Fruit fly (Drosophila melanogaster) whole organism, embryonic: ENCODE data around the gene Bet5.

Source experiments
- Adf1 ChIP-seq: fragments of 200-800 bp; sonication (Bioruptor generic); IDR thresholded peaks from 2 replicates; pipeline ENCODE4 v1.3.6; 2022; ENCODE audit warnings: missing biosample characterization, missing genetic modification characterization
- Bgb ChIP-seq: fragments of 200-800 bp; sonication (Bioruptor generic); IDR thresholded peaks from 2 replicates; pipeline ENCODE4 v1.3.6; 2022; ENCODE audit warnings: missing biosample characterization, missing genetic modification characterization; ENCODE audit not compliant: partially characterized antibody
- CG13287 ChIP-seq: fragments of 200-800 bp; sonication (Bioruptor generic); IDR thresholded peaks from 2 replicates; pipeline ENCODE4 v1.3.6; 2022; ENCODE audit warnings: missing biosample characterization, missing genetic modification characterization; ENCODE audit not compliant: partially characterized antibody
- CG14050 ChIP-seq: fragments of 200-800 bp; sonication (Bioruptor generic); IDR thresholded peaks from 3 replicates; pipeline ENCODE4 v1.3.6; 2022; ENCODE audit warnings: missing biosample characterization, missing genetic modification characterization
- CG16779 ChIP-seq: fragments of 200-800 bp; sonication (Bioruptor generic); IDR thresholded peaks from 2 replicates; pipeline ENCODE4 v1.3.6; 2022; ENCODE audit warnings: missing biosample characterization, missing genetic modification characterization
- CG2116 ChIP-seq: fragments of 200-800 bp; sonication (Bioruptor generic); optimal IDR thresholded peaks from 3 replicates; lab custom pipeline; 2018; ENCODE audit warnings: missing biosample characterization, mild to moderate bottlenecking, missing genetic modification characterization
- CG2875 ChIP-seq: fragments of 200-800 bp; sonication (Bioruptor generic); optimal IDR thresholded peaks from 2 replicates; lab custom pipeline; 2017; ENCODE audit warnings: missing biosample characterization, mild to moderate bottlenecking, missing genetic modification characterization, missing genetic modification reagents
- CG32532 ChIP-seq: fragments of 200-800 bp; sonication (Bioruptor generic); IDR thresholded peaks from 2 replicates; pipeline ENCODE4 v1.3.6; 2022; ENCODE audit warnings: missing biosample characterization, missing genetic modification characterization
- CG34376 ChIP-seq: fragments of 200-800 bp; sonication (Bioruptor generic); optimal IDR thresholded peaks from 2 replicates; lab custom pipeline; 2018; ENCODE audit warnings: missing biosample characterization, mild to moderate bottlenecking, missing genetic modification characterization
- CG42726 ChIP-seq: fragments of 200-800 bp; sonication (Bioruptor generic); IDR thresholded peaks from 2 replicates; pipeline ENCODE4 v1.3.6; 2022; ENCODE audit warnings: missing biosample characterization, missing genetic modification characterization; ENCODE audit not compliant: partially characterized antibody
- CG6791 ChIP-seq: fragments of 200-800 bp; sonication (Bioruptor generic); IDR thresholded peaks from 3 replicates; pipeline ENCODE4 v1.3.6; 2022; ENCODE audit warnings: missing biosample characterization, missing genetic modification characterization; ENCODE audit not compliant: partially characterized antibody
- CG8089 ChIP-seq: fragments of 200-800 bp; sonication (Bioruptor generic); optimal IDR thresholded peaks from 3 replicates; lab custom pipeline; 2016; ENCODE audit warnings: missing biosample characterization, missing genetic modification characterization
- CG8281 ChIP-seq: fragments of 200-800 bp; sonication (Bioruptor generic); optimal IDR thresholded peaks from 2 replicates; lab custom pipeline; 2018; ENCODE audit warnings: missing biosample characterization, mild to moderate bottlenecking, missing genetic modification characterization, moderate library complexity
- CG9437 ChIP-seq: fragments of 200-800 bp; sonication (Bioruptor generic); optimal IDR thresholded peaks from 2 replicates; lab custom pipeline; 2018; ENCODE audit warnings: missing biosample characterization, mild to moderate bottlenecking, missing genetic modification characterization
- Dip3 ChIP-seq: fragments of 200-800 bp; sonication (Bioruptor generic); optimal IDR thresholded peaks from 3 replicates; lab custom pipeline; 2016; ENCODE audit warnings: missing biosample characterization, missing genetic modification characterization
- Ets65A ChIP-seq: fragments of 200-800 bp; sonication (Bioruptor generic); peaks from one replicate; lab custom pipeline; 2016; ENCODE audit warnings: missing biosample characterization, missing genetic modification characterization
- GATAe ChIP-seq: fragments of 200-800 bp; sonication (Bioruptor generic); conservative IDR thresholded peaks from 2 replicates; pipeline ENCODE4 v1.3.6; 2022; ENCODE audit warnings: missing biosample characterization, missing genetic modification characterization
- Hr78 ChIP-seq, 2 experiments: fragments of 200-800 bp in 1 of 2; fragments of >200 bp in 1 of 2; sonication (Bioruptor generic) in 1 of 2; optimal IDR thresholded peaks; 2 replicates each; lab custom pipeline; 2017 to 2019; ENCODE audit warnings: missing biosample characterization in 2 of 2, missing genetic modification characterization in 2 of 2, mild to moderate bottlenecking in 1 of 2, moderate library complexity in 1 of 2
- Jarid2 ChIP-seq: fragments of 200-800 bp; sonication (Bioruptor generic); optimal IDR thresholded peaks from 3 replicates; lab custom pipeline; 2017; ENCODE audit warnings: mild to moderate bottlenecking, missing biosample characterization, missing genetic modification reagents, missing genetic modification characterization
- NC2β ChIP-seq: fragments of 200-800 bp; sonication (Bioruptor generic); optimal IDR thresholded peaks from 2 replicates; lab custom pipeline; 2016; ENCODE audit warnings: missing biosample characterization, missing genetic modification characterization
- NK7.1 ChIP-seq: fragments of 200-800 bp; sonication (Bioruptor generic); optimal IDR thresholded peaks from 3 replicates; lab custom pipeline; 2016; ENCODE audit warnings: missing biosample characterization, missing genetic modification characterization
- Rfx ChIP-seq: fragments of 200-800 bp; sonication (Bioruptor generic); IDR thresholded peaks from 2 replicates; pipeline ENCODE4 v1.3.6; 2022; ENCODE audit warnings: missing biosample characterization, missing genetic modification characterization
- Trl ChIP-seq, 3 experiments: fragments of >200 bp in 2 of 3; fragments of 200-800 bp in 1 of 3; sonication (Bioruptor generic) in 1 of 3; optimal IDR thresholded peaks; 2 replicates in 1 of 3; 3 replicates in 2 of 3; lab custom pipeline; 2016 to 2017; ENCODE audit warnings: missing biosample characterization in 1 of 3, missing genetic modification characterization in 1 of 3
- ato ChIP-seq: fragments of 200-800 bp; sonication (Bioruptor generic); IDR thresholded peaks from 2 replicates; pipeline ENCODE4 v1.3.6; 2022; ENCODE audit warnings: missing biosample characterization, missing genetic modification characterization; ENCODE audit not compliant: partially characterized antibody
- bbx ChIP-seq: fragments of 200-800 bp; sonication (Bioruptor generic); IDR thresholded peaks from 2 replicates; pipeline ENCODE4 v1.3.6; 2022; ENCODE audit warnings: missing biosample characterization, missing genetic modification characterization; ENCODE audit not compliant: partially characterized antibody
- btn ChIP-seq: fragments of 200-800 bp; sonication (Bioruptor generic); optimal IDR thresholded peaks from 2 replicates; lab custom pipeline; 2016; ENCODE audit warnings: missing biosample characterization, missing genetic modification characterization
- cato ChIP-seq: fragments of 200-800 bp; sonication (Bioruptor generic); optimal IDR thresholded peaks from 2 replicates; lab custom pipeline; 2016; ENCODE audit warnings: missing biosample characterization, missing genetic modification characterization, borderline replicate concordance
- crol ChIP-seq: fragments of 200-800 bp; sonication (Bioruptor generic); IDR thresholded peaks from 2 replicates; pipeline ENCODE4 v1.3.6; 2022; ENCODE audit warnings: missing biosample characterization, missing genetic modification characterization
- exex ChIP-seq: fragments of 200-800 bp; sonication (Bioruptor generic); optimal IDR thresholded peaks from 4 replicates; lab custom pipeline; 2018; ENCODE audit warnings: missing biosample characterization, mild to moderate bottlenecking, missing genetic modification characterization, moderate library complexity
- hb ChIP-seq: fragments of 200-800 bp; sonication (Bioruptor generic); IDR thresholded peaks from 3 replicates; pipeline ENCODE4 v1.3.6; 2022; ENCODE audit warnings: missing biosample characterization, missing genetic modification characterization; ENCODE audit not compliant: partially characterized antibody
- mirr ChIP-seq: fragments of 200-800 bp; sonication (Bioruptor generic); optimal IDR thresholded peaks from 3 replicates; lab custom pipeline; 2018; ENCODE audit warnings: missing biosample characterization, mild to moderate bottlenecking, missing genetic modification characterization
- sc ChIP-seq, 3 experiments: fragments of >200 bp in 2 of 3; fragments of 200-800 bp in 1 of 3; sonication (Bioruptor generic) in 1 of 3; optimal IDR thresholded peaks; 2 replicates in 2 of 3; 3 replicates in 1 of 3; lab custom pipeline; 2017; ENCODE audit warnings: mild to moderate bottlenecking in 1 of 3, missing biosample characterization in 1 of 3, missing genetic modification characterization in 1 of 3, missing genetic modification reagents in 1 of 3
- sd ChIP-seq: fragments of 200-800 bp; sonication (Bioruptor generic); optimal IDR thresholded peaks from 3 replicates; lab custom pipeline; 2018; ENCODE audit warnings: missing biosample characterization, mild to moderate bottlenecking, missing genetic modification characterization, moderate library complexity
- slp2 ChIP-seq: fragments of 200-800 bp; sonication (Bioruptor generic); optimal IDR thresholded peaks from 2 replicates; lab custom pipeline; 2016; ENCODE audit warnings: missing biosample characterization, missing genetic modification characterization
- sna ChIP-seq: fragments of 200-800 bp; sonication (Bioruptor generic); IDR thresholded peaks from 2 replicates; pipeline ENCODE4 v1.3.6; 2022; ENCODE audit warnings: missing biosample characterization, missing genetic modification characterization; ENCODE audit not compliant: partially characterized antibody
- sug ChIP-seq: fragments of 200-800 bp; optimal IDR thresholded peaks from 2 replicates; lab custom pipeline; 2019; ENCODE audit warnings: missing biosample characterization, mild to moderate bottlenecking, missing genetic modification characterization, moderate library complexity
- tll ChIP-seq, 2 experiments: fragments of 200-800 bp in 1 of 2; fragments of >200 bp in 1 of 2; sonication (Bioruptor generic) in 1 of 2; optimal IDR thresholded peaks; 2 replicates each; lab custom pipeline; 2017 to 2019; ENCODE audit warnings: missing biosample characterization in 2 of 2, missing genetic modification characterization in 2 of 2, mild to moderate bottlenecking in 1 of 2, moderate library complexity in 1 of 2
- unc-4 ChIP-seq: fragments of 200-800 bp; sonication (Bioruptor generic); IDR thresholded peaks from 2 replicates; pipeline ENCODE4 v1.3.6; 2022; ENCODE audit warnings: missing biosample characterization, missing genetic modification characterization; ENCODE audit not compliant: partially characterized antibody
- usp ChIP-seq: fragments of >200 bp; optimal IDR thresholded peaks from 2 replicates; lab custom pipeline; 2017; ENCODE audit warnings: missing biosample characterization, missing genetic modification characterization
- vnd ChIP-seq: fragments of 200-800 bp; sonication (Bioruptor generic); IDR thresholded peaks from 3 replicates; pipeline ENCODE4 v1.3.6; 2022; ENCODE audit warnings: missing biosample characterization, missing genetic modification characterization; ENCODE audit not compliant: partially characterized antibody
- z ChIP-seq: fragments of 200-800 bp; sonication (Bioruptor generic); IDR thresholded peaks from 3 replicates; pipeline ENCODE4 v1.3.6; 2022; ENCODE audit warnings: missing biosample characterization, missing genetic modification characterization

Gene Bet5

DNA sequence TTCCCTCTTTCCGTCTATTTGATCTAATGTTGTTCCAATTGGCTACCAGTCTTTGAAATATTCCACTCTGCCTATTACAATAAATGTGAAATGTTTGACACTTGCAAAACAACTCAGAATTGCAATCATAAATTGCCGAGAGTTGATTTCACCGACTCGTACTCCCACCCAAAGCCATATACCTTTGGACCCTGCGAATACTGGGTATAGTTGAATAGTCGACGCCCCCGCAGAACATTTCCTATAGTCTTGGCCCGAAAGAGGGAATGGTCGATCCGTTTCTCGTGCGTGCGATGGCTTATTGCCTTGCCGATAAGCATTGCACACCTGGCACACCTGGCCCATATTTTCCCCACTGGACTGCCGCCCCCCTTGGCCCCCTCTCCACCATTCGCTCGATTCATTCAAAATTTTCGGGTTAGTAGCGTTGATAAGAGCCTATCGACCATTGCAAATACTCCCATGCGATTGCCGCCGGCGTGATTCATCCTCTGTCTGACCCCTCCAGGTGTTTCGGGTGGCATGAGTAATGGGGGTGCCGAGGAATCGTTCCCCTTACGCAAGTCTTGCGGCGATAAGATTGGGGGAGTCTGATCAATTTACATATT lies 20.2 kb downstream of the Bet5 start (continued):
- TF ChIP-seq z (no peak), slp2 (GFP tag; lab: Kevin White, UChicago) (no peak), tll (GFP tag; optimal IDR thresholded peaks at IDR 0.05; lab: Kevin White, UChicago) (no peak), CG2875 (no peak), CG16779 (GFP tag; lab: Robert Waterston, UW) (0 out of 2 replicates have a peak, but pooled peaks have one; percentile 61)

DNA sequence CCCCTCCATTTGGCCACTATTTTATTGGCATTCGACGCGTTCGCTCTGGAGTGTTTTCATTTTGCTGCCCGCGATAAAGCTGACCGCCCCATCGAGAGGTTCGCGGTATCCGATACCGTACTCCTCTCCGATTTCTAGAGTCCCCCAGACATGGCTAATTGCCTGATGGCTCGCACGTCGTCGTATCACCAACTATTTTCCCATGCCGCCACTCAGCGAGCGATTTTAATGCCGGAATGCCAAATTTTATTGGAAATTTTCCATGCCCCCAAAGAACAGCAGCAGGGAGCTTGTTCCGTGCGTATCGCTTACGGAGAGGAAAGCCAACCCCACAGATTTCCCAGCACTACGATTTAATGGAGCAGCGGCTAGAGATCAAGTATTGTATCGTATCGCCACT lies 21.0 kb downstream of the Bet5 start:
- TF ChIP-seq CG9437, result no peak
- peak; percentile 95 for TF ChIP-seq sug
- peak; percentile 67; the same call in 1 of the 2 replicates for TF ChIP-seq crol (GFP tag; lab: Robert Waterston, UW)
- TF ChIP-seq CG34376 (GFP tag; lab: Kevin White, UChicago), result peak; percentile 87
- no peak for TF ChIP-seq usp (GFP tag; lab: Kevin White, UChicago)
- TF ChIP-seq Ets65A (GFP tag; lab: Kevin White, UChicago), result peak; percentile 87
- TF ChIP-seq cato, result no peak
- TF ChIP-seq Adf1 (GFP tag; lab: Robert Waterston, UW), result peak; percentile 21; the same call in 1 of the 2 replicates
- peak; percentile 8 for TF ChIP-seq mirr (GFP tag; lab: Kevin White, UChicago)
- 0 out of 2 replicates have a peak, but pooled peaks have one; percentile 15 for TF ChIP-seq CG32532 (GFP tag; lab: Robert Waterston, UW)
- 0 out of 3 replicates have a peak, but pooled peaks have one; percentile 37 for TF ChIP-seq vnd (GFP tag; lab: Robert Waterston, UW)
- no peak for TF ChIP-seq Dip3 (GFP tag; lab: Kevin White, UChicago)
- no peak for TF ChIP-seq sc (optimal IDR thresholded peaks at IDR 0.05; lab: Kevin White, UChicago)
- TF ChIP-seq sc (GFP tag; optimal IDR thresholded peaks at IDR 0.05; lab: Kevin White, UChicago), result no peak
- no peak for TF ChIP-seq btn (GFP tag; lab: Kevin White, UChicago)
- peak; percentile 79 for TF ChIP-seq sd (tag; lab: Kevin White, UChicago)
- TF ChIP-seq NC2β (GFP tag; lab: Kevin White, UChicago), result no peak
- no peak for TF ChIP-seq CG8089 (GFP tag; lab: Kevin White, UChicago)
- TF ChIP-seq exex (tag; lab: Kevin White, UChicago), result peak; percentile 83
- peak; percentile 23 for TF ChIP-seq GATAe (GFP tag; lab: Robert Waterston, UW)

DNA sequence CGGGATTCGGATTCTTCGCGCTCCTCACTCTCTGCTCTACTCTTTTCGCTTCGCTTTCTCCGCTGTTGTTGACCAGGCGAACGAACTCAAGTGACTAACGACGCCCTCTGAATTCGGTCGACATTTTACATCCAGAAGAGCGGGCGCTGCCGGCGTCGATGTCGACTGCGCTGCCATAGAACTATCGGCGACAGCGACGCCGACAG lies 22.8 kb downstream of the Bet5 start, which contains the start of gene CG9743:
Gene CG9743, minus strand, starts transcription at position 101 of the 206 bp plus-strand sequence.
- no peak for TF ChIP-seq CG2116
- TF ChIP-seq CG6791 (GFP tag; lab: Robert Waterston, UW), result peak; percentile 9; the same call in 1 of the 3 replicates
- TF ChIP-seq Jarid2 (GFP tag; lab: Kevin White, UChicago), result peak; percentile 35
- TF ChIP-seq CG42726, result 0 out of 2 replicates have a peak, but pooled peaks have one; percentile 5
- no peak for TF ChIP-seq Hr78 (GFP tag; optimal IDR thresholded peaks at IDR 0.05; lab: Kevin White, UChicago)
- no peak for TF ChIP-seq Rfx (GFP tag; lab: Robert Waterston, UW)
- peak in 1 of 2 experiments; percentile 6 for TF ChIP-seq Trl (optimal IDR thresholded peaks at IDR 0.05; lab: Kevin White, UChicago)
- TF ChIP-seq Trl (GFP tag; optimal IDR thresholded peaks at IDR 0.05; lab: Kevin White, UChicago), result no peak
- TF ChIP-seq bbx (GFP tag; lab: Robert Waterston, UW), result peak; percentile 38; the same call in 1 of the 2 replicates
- peak; percentile 34 for TF ChIP-seq Bgb (GFP tag; lab: Robert Waterston, UW)
- 0 out of 3 replicates have a peak, but pooled peaks have one; percentile 15 for TF ChIP-seq hb (GFP tag; lab: Robert Waterston, UW)
- TF ChIP-seq NK7.1, result no peak
- 0 out of 2 replicates have a peak, but pooled peaks have one; percentile 21 for TF ChIP-seq sna (GFP tag; lab: Robert Waterston, UW)
- TF ChIP-seq CG13287 (GFP tag; lab: Robert Waterston, UW), result peak; percentile 24; the same call in 1 of the 2 replicates
- no peak for TF ChIP-seq CG8281 (tag; lab: Kevin White, UChicago)
- TF ChIP-seq CG14050, result no peak
- TF ChIP-seq unc-4, result peak; percentile 23; the same call in 1 of the 2 replicates
- no peak for TF ChIP-seq ato (GFP tag; lab: Robert Waterston, UW)
